Worm (Caenorhabditis elegans) whole organism, young adult: ENCODE data around the gene ZK1290.11.

Source experiments
- B0336.3 ChIP-seq: fragments of 200-800 bp; sonication (Bioruptor generic); IDR thresholded peaks from 2 replicates; pipeline ENCODE4 v1.3.6; 2022; ENCODE audit warnings: missing genetic modification characterization, missing compliant biosample characterization
- C06A6.2 ChIP-seq: fragments of 200-800 bp; sonication (Bioruptor generic); conservative IDR thresholded peaks from 2 replicates; pipeline ENCODE4 v1.3.6; 2022; ENCODE audit warnings: missing genetic modification characterization, missing compliant biosample characterization
- F10E7.11 ChIP-seq: sonication (generic microtip); optimal IDR thresholded peaks from 2 replicates; lab custom pipeline; 2017; ENCODE audit warnings: mild to moderate bottlenecking, missing genetic modification characterization, moderate library complexity, missing compliant biosample characterization
- F22D6.2 ChIP-seq: sonication (generic microtip); optimal IDR thresholded peaks from 2 replicates; lab custom pipeline; 2016; ENCODE audit warnings: mild to moderate bottlenecking, missing genetic modification characterization, missing compliant biosample characterization
- F33H1.4 ChIP-seq: fragments of 200-800 bp; sonication (Bioruptor generic); IDR thresholded peaks from 2 replicates; pipeline ENCODE4 v1.3.6; 2022; ENCODE audit warnings: missing genetic modification reagents, missing genetic modification characterization, missing compliant biosample characterization
- F49E8.2 ChIP-seq: sonication (generic microtip); optimal IDR thresholded peaks from 3 replicates; lab custom pipeline; 2017; ENCODE audit warnings: missing genetic modification characterization, mild to moderate bottlenecking, missing compliant biosample characterization, antibody characterized with exemption, moderate library complexity; ENCODE audit not compliant: insufficient read depth
- F57C9.4 ChIP-seq: sonication (generic microtip); optimal IDR thresholded peaks from 2 replicates; lab custom pipeline; 2017; ENCODE audit warnings: mild to moderate bottlenecking, missing genetic modification characterization, missing compliant biosample characterization
- Y67H2A.10 ChIP-seq: fragments of 200-800 bp; sonication (Bioruptor generic); conservative IDR thresholded peaks from 2 replicates; pipeline ENCODE4 v1.3.6; 2022; ENCODE audit warnings: missing genetic modification reagents, missing genetic modification characterization, missing compliant biosample characterization
- Y95B8A.8 ChIP-seq: fragments of 200-800 bp; sonication (Bioruptor generic); IDR thresholded peaks from 2 replicates; pipeline ENCODE4 v1.3.6; 2022; ENCODE audit warnings: missing genetic modification reagents, missing genetic modification characterization, missing compliant biosample characterization
- ZK185.1 ChIP-seq: sonication (generic microtip); optimal IDR thresholded peaks from 2 replicates; lab custom pipeline; 2016; ENCODE audit warnings: mild to moderate bottlenecking, missing genetic modification characterization, missing compliant biosample characterization; ENCODE audit not compliant: poor library complexity, severe bottlenecking
- ama-1 ChIP-seq, 3 experiments: fragments of 150-350 bp in 1 of 3; sonication (generic microtip) in 2 of 3; optimal IDR thresholded peaks; 2 replicates each; lab custom pipeline; 2014 to 2018; ENCODE audit warnings: missing biosample characterization in 2 of 3, missing genetic modification characterization in 2 of 3, missing genetic modification reagents in 2 of 3
- aptf-2 ChIP-seq: fragments of 200-800 bp; sonication (Bioruptor generic); conservative IDR thresholded peaks from 2 replicates; pipeline ENCODE4 v1.3.6; 2022; ENCODE audit warnings: missing genetic modification reagents, missing genetic modification characterization, missing compliant biosample characterization
- aptf-3 ChIP-seq: fragments of 200-800 bp; sonication (Bioruptor generic); IDR thresholded peaks from 2 replicates; pipeline ENCODE4 v1.3.6; 2022; ENCODE audit warnings: missing genetic modification characterization, missing compliant biosample characterization
- athp-1 ChIP-seq: sonication (generic microtip); optimal IDR thresholded peaks from 2 replicates; lab custom pipeline; 2017; ENCODE audit warnings: mild to moderate bottlenecking, missing genetic modification characterization, missing compliant biosample characterization
- ceh-100 ChIP-seq: fragments of 200-800 bp; sonication (Bioruptor generic); IDR thresholded peaks from 2 replicates; pipeline ENCODE4 v1.3.6; 2022; ENCODE audit warnings: missing genetic modification reagents, missing genetic modification characterization, missing compliant biosample characterization
- ceh-27 ChIP-seq: fragments of 200-800 bp; sonication (Bioruptor generic); optimal IDR thresholded peaks from 2 replicates; lab custom pipeline; 2018; ENCODE audit warnings: mild to moderate bottlenecking, missing genetic modification characterization, moderate library complexity, missing compliant biosample characterization
- ceh-79 ChIP-seq: sonication (generic microtip); optimal IDR thresholded peaks from 2 replicates; lab custom pipeline; 2017; ENCODE audit warnings: mild to moderate bottlenecking, missing genetic modification characterization, missing compliant biosample characterization
- dpff-1 ChIP-seq: sonication (generic microtip); optimal IDR thresholded peaks from 2 replicates; lab custom pipeline; 2017; ENCODE audit warnings: mild to moderate bottlenecking, missing genetic modification characterization, missing compliant biosample characterization
- egrh-3 ChIP-seq: fragments of 200-800 bp; sonication (Bioruptor generic); IDR thresholded peaks from 2 replicates; pipeline ENCODE4 v1.3.6; 2022; ENCODE audit warnings: missing genetic modification reagents, missing genetic modification characterization, missing compliant biosample characterization
- gei-17 ChIP-seq: fragments of 200-800 bp; sonication (Bioruptor generic); optimal IDR thresholded peaks from 2 replicates; lab custom pipeline; 2018; ENCODE audit warnings: mild to moderate bottlenecking, missing genetic modification characterization, missing compliant biosample characterization
- hlh-12 ChIP-seq: sonication (generic microtip); optimal IDR thresholded peaks from 2 replicates; lab custom pipeline; 2016; ENCODE audit warnings: missing genetic modification characterization, missing compliant biosample characterization
- lag-1 ChIP-seq: fragments of 200-800 bp; sonication (Bioruptor generic); IDR thresholded peaks from 2 replicates; pipeline ENCODE4 v1.3.6; 2022; ENCODE audit warnings: missing genetic modification reagents, missing genetic modification characterization, missing compliant biosample characterization
- lin-54 ChIP-seq: fragments of 200-800 bp; sonication (Bioruptor generic); optimal IDR thresholded peaks from 2 replicates; lab custom pipeline; 2018; ENCODE audit warnings: mild to moderate bottlenecking, missing genetic modification characterization, missing compliant biosample characterization
- lsy-27 ChIP-seq: sonication (generic microtip); optimal IDR thresholded peaks from 2 replicates; lab custom pipeline; 2017; ENCODE audit warnings: missing genetic modification characterization, mild to moderate bottlenecking, missing compliant biosample characterization, antibody characterized with exemption, missing genotype, borderline replicate concordance; ENCODE audit not compliant: insufficient read depth
- madf-10 ChIP-seq: sonication (generic microtip); optimal IDR thresholded peaks from 2 replicates; lab custom pipeline; 2016; ENCODE audit warnings: mild to moderate bottlenecking, missing genetic modification characterization, missing compliant biosample characterization
- mcd-1 ChIP-seq: fragments of 200-800 bp; sonication (Bioruptor generic); IDR thresholded peaks from 2 replicates; pipeline ENCODE4 v1.3.6; 2022; ENCODE audit warnings: missing genetic modification reagents, missing genetic modification characterization, missing compliant biosample characterization
- mel-28 ChIP-seq: sonication (generic microtip); optimal IDR thresholded peaks from 2 replicates; lab custom pipeline; 2016; ENCODE audit warnings: borderline replicate concordance, mild to moderate bottlenecking, missing genetic modification characterization, missing compliant biosample characterization
- mxl-1 ChIP-seq: sonication (generic microtip); optimal IDR thresholded peaks from 2 replicates; lab custom pipeline; 2016; ENCODE audit warnings: missing genetic modification characterization, missing compliant biosample characterization
- nhr-120 ChIP-seq: fragments of 200-800 bp; sonication (Bioruptor generic); IDR thresholded peaks from 2 replicates; pipeline ENCODE4 v1.3.6; 2022; ENCODE audit warnings: missing genetic modification characterization, missing compliant biosample characterization
- nhr-27 ChIP-seq: fragments of 200-800 bp; sonication (Bioruptor generic); optimal IDR thresholded peaks from 2 replicates; lab custom pipeline; 2018; ENCODE audit warnings: mild to moderate bottlenecking, missing genetic modification characterization, moderate library complexity, missing compliant biosample characterization
- nhr-80 ChIP-seq: sonication (generic microtip); optimal IDR thresholded peaks from 2 replicates; lab custom pipeline; 2016; ENCODE audit warnings: missing genetic modification characterization, missing compliant biosample characterization
- pha-4 ChIP-seq: fragments of 150-350 bp; sonication (generic microtip); optimal IDR thresholded peaks from 2 replicates; lab custom pipeline; 2014; ENCODE audit warnings: missing biosample characterization, missing genetic modification reagents, missing genetic modification characterization
- snpc-1.3 ChIP-seq: sonication (generic microtip); optimal IDR thresholded peaks from 2 replicates; lab custom pipeline; 2017; ENCODE audit warnings: missing genetic modification characterization, mild to moderate bottlenecking, missing compliant biosample characterization, antibody characterized with exemption, moderate library complexity, missing genotype, missing genetic modification reagents; ENCODE audit not compliant: insufficient read depth
- somi-1 ChIP-seq: fragments of 200-800 bp; sonication (Bioruptor generic); optimal IDR thresholded peaks from 2 replicates; lab custom pipeline; 2018; ENCODE audit warnings: mild to moderate bottlenecking, missing genetic modification characterization, missing compliant biosample characterization
- tbp1 ChIP-seq: fragments of 200-800 bp; sonication (Bioruptor generic); optimal IDR thresholded peaks from 2 replicates; lab custom pipeline; 2018; ENCODE audit warnings: mild to moderate bottlenecking, missing genetic modification characterization, missing compliant biosample characterization
- unc-62 ChIP-seq: fragments of 150-350 bp; optimal IDR thresholded peaks from 2 replicates; lab custom pipeline; 2014; ENCODE audit warnings: missing biosample characterization, missing genetic modification reagents, missing genetic modification characterization
- xnd-1 ChIP-seq: sonication (generic microtip); optimal IDR thresholded peaks from 2 replicates; lab custom pipeline; 2016; ENCODE audit warnings: missing genotype, missing genetic modification reagents, missing genetic modification characterization, missing compliant biosample characterization
- ztf-22 ChIP-seq: fragments of 200-800 bp; sonication (Bioruptor generic); optimal IDR thresholded peaks from 2 replicates; lab custom pipeline; 2018; ENCODE audit warnings: mild to moderate bottlenecking, missing genetic modification characterization, moderate library complexity, missing compliant biosample characterization
- ztf-28 ChIP-seq: fragments of 200-800 bp; sonication (Bioruptor generic); IDR thresholded peaks from 2 replicates; pipeline ENCODE4 v1.3.6; 2022; ENCODE audit warnings: missing genetic modification reagents, missing genetic modification characterization, missing compliant biosample characterization

The ZK1290.11 gene

DNA sequence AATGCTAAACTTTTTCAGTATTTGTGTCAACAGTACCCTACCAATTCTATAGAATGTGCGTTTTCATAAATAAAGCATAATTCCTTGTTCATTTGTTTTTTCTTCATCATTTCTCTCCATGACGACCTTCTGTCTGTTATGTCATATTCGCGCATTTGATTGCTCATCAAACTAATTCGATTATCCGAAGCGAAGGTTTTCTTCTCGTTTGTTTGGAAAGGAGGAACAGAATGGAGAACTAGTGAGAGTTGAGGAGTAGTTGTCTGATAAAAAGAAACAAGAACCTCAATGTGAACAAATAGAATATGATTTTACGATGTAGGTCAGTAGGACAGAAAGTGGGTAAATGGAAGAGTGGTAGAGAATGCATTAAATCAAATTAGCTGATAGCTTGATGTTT lies 1.2 kb upstream of the ZK1290.11 start:
- TF ChIP-seq mel-28 (tag; lab: Kevin White, UChicago) (no peak), F10E7.11 (tag; lab: Kevin White, UChicago) (no peak), ztf-22 (GFP tag; lab: Kevin White, UChicago) (no peak), snpc-1.3 (tag; lab: Kevin White, UChicago) (no peak), egrh-3 (no peak), ztf-28 (GFP tag; lab: Robert Waterston, UW) (no peak), mxl-1 (tag; lab: Kevin White, UChicago) (no peak), Y67H2A.10 (GFP tag; lab: Robert Waterston, UW) (no peak), ceh-27 (GFP tag; lab: Kevin White, UChicago) (no peak), hlh-12 (tag; lab: Kevin White, UChicago) (no peak), gei-17 (GFP tag; lab: Kevin White, UChicago) (no peak), F33H1.4 (GFP tag; lab: Robert Waterston, UW) (no peak), ama-1 (optimal IDR thresholded peaks at IDR 0.05; lab: Kevin White, UChicago) (no peak), ama-1 (GFP tag; optimal IDR thresholded peaks at IDR 0.05; lab: Kevin White, UChicago) (no peak), aptf-2 (GFP tag; lab: Robert Waterston, UW) (no peak), lin-54 (GFP tag; lab: Kevin White, UChicago) (no peak), pha-4 (tag; lab: Kevin White, UChicago) (no peak)

DNA sequence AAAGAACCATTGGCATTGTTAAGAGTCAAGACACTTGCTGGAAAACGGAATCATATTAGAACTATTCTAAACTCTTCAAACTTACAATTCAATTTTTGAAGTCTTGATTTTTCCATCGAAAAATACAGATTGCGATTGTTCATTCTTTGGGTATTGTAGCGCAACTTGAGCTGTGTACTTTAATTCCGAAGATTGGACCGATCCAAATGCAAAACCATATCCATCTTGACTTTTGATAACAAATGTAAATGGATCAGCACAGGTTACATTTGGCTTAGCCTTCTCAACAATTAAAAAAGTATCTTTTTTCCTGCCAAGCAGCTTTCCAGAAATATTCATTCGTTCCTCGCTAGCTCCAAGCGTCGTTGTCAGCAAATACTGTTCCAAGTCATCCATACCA lies 550 bp downstream of the ZK1290.11 start:
- TF ChIP-seq nhr-80 (no peak), lag-1 (GFP tag; lab: Robert Waterston, UW) (no peak), athp-1 (no peak), snpc-1.3 (tag; lab: Kevin White, UChicago) (no peak), C06A6.2 (GFP tag; lab: Robert Waterston, UW) (no peak), lin-54 (GFP tag; lab: Kevin White, UChicago) (no peak), ceh-79 (tag; lab: Kevin White, UChicago) (no peak), ZK185.1 (tag; lab: Kevin White, UChicago) (no peak), madf-10 (tag; lab: Kevin White, UChicago) (no peak), xnd-1 (no peak)

DNA sequence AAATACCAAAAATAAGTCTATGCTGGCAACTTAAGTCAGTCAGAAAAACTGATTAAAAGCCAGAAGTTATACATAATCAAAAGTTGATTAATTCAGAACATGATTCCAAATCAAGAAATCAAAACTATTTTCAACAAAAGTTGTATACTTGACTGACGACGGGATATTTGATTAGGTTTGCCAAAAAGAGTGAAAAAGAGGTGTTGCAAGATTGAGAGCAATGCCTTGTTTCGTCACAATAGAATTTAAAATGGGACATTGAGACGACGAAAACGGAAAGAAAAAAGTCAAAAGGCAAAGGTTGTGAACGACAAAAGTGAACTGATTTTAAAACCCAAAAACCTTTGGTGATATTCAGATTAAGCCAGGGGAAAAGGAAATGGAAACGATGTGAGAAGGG lies 2.5 kb downstream of the ZK1290.11 start:
- TF ChIP-seq F22D6.2 = no peak
- no peak for TF ChIP-seq ceh-100
- no peak for TF ChIP-seq aptf-3
- TF ChIP-seq athp-1 = no peak
- TF ChIP-seq B0336.3 (GFP tag; lab: Robert Waterston, UW) = no peak

DNA sequence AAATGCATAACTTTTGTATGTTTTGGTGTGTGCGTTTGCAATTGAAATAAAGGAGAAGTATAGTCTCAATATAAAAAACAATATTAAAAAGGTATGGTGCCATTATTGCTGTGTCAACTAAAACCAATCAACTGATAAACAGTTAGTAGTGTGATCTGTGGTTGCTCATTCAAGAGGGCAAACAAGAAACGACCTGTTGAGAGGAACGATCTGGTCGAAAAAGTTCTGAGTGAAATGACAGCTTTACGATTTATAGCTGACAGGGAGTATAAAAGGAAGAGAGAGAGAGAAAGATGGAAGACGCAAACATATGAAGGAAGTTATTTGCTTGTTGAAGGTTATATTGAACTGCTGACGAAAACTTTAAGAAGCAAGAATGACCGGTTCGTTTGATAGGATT lies 3.4 kb downstream of the ZK1290.11 start:
- TF ChIP-seq unc-62 (GFP tag; lab: Kevin White, UChicago) (peak; percentile 21), nhr-80 (peak; percentile 89), F57C9.4 (tag; lab: Kevin White, UChicago) (no peak), nhr-27 (tag; lab: Kevin White, UChicago) (no peak)

DNA sequence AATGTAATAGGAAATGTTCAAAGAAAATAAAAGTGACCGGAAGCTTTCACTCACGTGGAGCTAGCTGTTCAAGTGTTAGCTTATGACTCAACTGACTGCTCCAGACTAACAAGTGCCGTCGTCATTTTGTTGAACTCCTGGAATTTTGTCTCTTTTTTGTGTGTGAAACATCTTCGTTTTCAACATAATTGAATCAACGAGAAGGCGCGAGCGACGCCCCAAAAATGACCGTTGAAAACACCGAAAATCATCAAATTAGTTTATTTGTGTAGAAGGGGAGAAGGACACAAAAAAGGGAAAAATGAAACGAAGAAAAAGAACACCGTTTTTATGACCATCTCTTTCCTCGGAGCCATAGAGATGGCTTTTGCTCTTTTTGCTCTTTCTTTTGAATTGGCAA lies 5.9 kb downstream of the ZK1290.11 start, which contains the start of gene ZK1290.14:
TSS of gene ZK1290.14 (minus strand) at position 139 of the 400 bp plus-strand sequence.
- TF ChIP-seq ZK185.1 (tag; lab: Kevin White, UChicago) (no peak), ceh-100 (no peak), dpff-1 (tag; lab: Kevin White, UChicago) (no peak), mcd-1 (GFP tag; lab: Robert Waterston, UW) (no peak), somi-1 (GFP tag; lab: Kevin White, UChicago) (no peak), F57C9.4 (tag; lab: Kevin White, UChicago) (no peak), F33H1.4 (GFP tag; lab: Robert Waterston, UW) (no peak), lag-1 (GFP tag; lab: Robert Waterston, UW) (no peak), nhr-120 (no peak), Y95B8A.8 (no peak), F10E7.11 (tag; lab: Kevin White, UChicago) (no peak), lsy-27 (no peak), tbp1 (GFP tag; lab: Kevin White, UChicago) (no peak), F49E8.2 (tag; lab: Kevin White, UChicago) (no peak)
